Worm (Caenorhabditis elegans) whole organism, midembryonic: ENCODE data around the gene cox-16.

Experiments
- klf-2 ChIP-seq: fragments of 200-800 bp; sonication (Bioruptor generic); conservative IDR thresholded peaks from 2 replicates; pipeline ENCODE4 v1.3.6; 2022; ENCODE audit warnings: missing genetic modification reagents, missing genetic modification characterization, missing compliant biosample characterization
- ref-1 ChIP-seq: fragments of 200-800 bp; sonication (Bioruptor generic); conservative IDR thresholded peaks from 2 replicates; pipeline ENCODE4 v1.3.6; 2022; ENCODE audit warnings: missing genetic modification reagents, missing genetic modification characterization, missing compliant biosample characterization
- ztf-23 ChIP-seq: fragments of 200-800 bp; sonication (Bioruptor generic); IDR thresholded peaks from 2 replicates; pipeline ENCODE4 v1.3.6; 2022; ENCODE audit warnings: missing genetic modification reagents, missing genetic modification characterization, missing compliant biosample characterization

ce11 chrV:5511720-5512119 lies 24.3 kb downstream of the cox-16 start:
- TF ChIP-seq ztf-23 (GFP tag; lab: Robert Waterston, UW) (no peak), ref-1 (GFP tag; lab: Robert Waterston, UW) (no peak), klf-2 (GFP tag; lab: Robert Waterston, UW) (no peak)
